Worm (Caenorhabditis elegans): ENCODE data around the gene F21F8.5.

F21F8.5 gene

ce11 chrV:8304461-8305195 is 38.5 kb upstream of the F21F8.5 start, which contains the start of gene W02D7.11:
W02D7.11 (minus strand) TSS chrV:8304511.
- TF ChIP-seq dpl-1 (GFP tag; optimal IDR thresholded peaks at IDR 0.05) (no peak), T26A8.4 (GFP tag; IDR thresholded peaks at IDR 0.05) (no peak), dve-1 (tag; optimal IDR thresholded peaks at IDR 0.05; ENCODE audit: insufficient read depth) (peak; percentile 5), R02D3.7 (tag; optimal IDR thresholded peaks at IDR 0.05) (no peak), hmg-1.1 (GFP tag; IDR thresholded peaks at IDR 0.05) (no peak), jun-1 (tag; optimal IDR thresholded peaks at IDR 0.05) (no peak), attf-4 (tag; optimal IDR thresholded peaks at IDR 0.05) (no peak), php-3 (GFP tag; IDR thresholded peaks at IDR 0.05) (no peak), daf-16 (GFP tag; optimal IDR thresholded peaks at IDR 0.05) (no peak), daf-16 (tag; optimal IDR thresholded peaks at IDR 0.05) (peak; percentile 66), duxl-1 (tag; optimal IDR thresholded peaks at IDR 0.05; ENCODE audit: poor library complexity) (no peak)

ce11 chrV:8302522-8302921 is 36.4 kb upstream of the F21F8.5 start, which contains the start of gene sel-9:
sel-9 (minus strand) TSS chrV:8302580.
- TF ChIP-seq daf-16 (GFP tag; optimal IDR thresholded peaks at IDR 0.05) (no peak), daf-16 (tag; optimal IDR thresholded peaks at IDR 0.05) (peak; percentile 27), T20F7.1 (GFP tag; optimal IDR thresholded peaks at IDR 0.05) (peak; percentile 97), aha-1 (tag) (peak; percentile 67), dve-1 (tag; optimal IDR thresholded peaks at IDR 0.05; ENCODE audit: insufficient read depth) (peak; percentile 37), mep-1 (tag; optimal IDR thresholded peaks at IDR 0.05) (peak; percentile 45), nhr-28 (tag; optimal IDR thresholded peaks at IDR 0.05) (no peak), dpl-1 (GFP tag; optimal IDR thresholded peaks at IDR 0.05) (peak; percentile 89), unc-39 (tag; optimal IDR thresholded peaks at IDR 0.05) (no peak), hlh-30 (tag; optimal IDR thresholded peaks at IDR 0.05; ENCODE audit: insufficient read depth) (peak; percentile 38), lim-7 (GFP tag; IDR thresholded peaks at IDR 0.05) (no peak), php-3 (GFP tag; IDR thresholded peaks at IDR 0.05) (no peak), nhr-77 (tag; optimal IDR thresholded peaks at IDR 0.05) (no peak)

ce11 chrV:8300935-8301535 is 34.9 kb upstream of the F21F8.5 start, which contains the start of gene W02D7.6:
W02D7.6 (minus strand) TSS chrV:8301507.
- TF ChIP-seq dve-1 (tag; optimal IDR thresholded peaks at IDR 0.05; ENCODE audit: insufficient read depth) (peak; percentile 20), dpl-1 (GFP tag; optimal IDR thresholded peaks at IDR 0.05) (peak; percentile 31), nhr-102 (tag; optimal IDR thresholded peaks at IDR 0.05) (peak; percentile 26), mes-2 (tag; optimal IDR thresholded peaks at IDR 0.05; ENCODE audit: poor library complexity, severe bottlenecking) (peak; percentile 48), hlh-30 (tag; optimal IDR thresholded peaks at IDR 0.05; ENCODE audit: insufficient read depth) (peak; percentile 35), zip-11 (GFP tag; IDR thresholded peaks at IDR 0.05) (no peak), duxl-1 (tag; optimal IDR thresholded peaks at IDR 0.05; ENCODE audit: poor library complexity) (peak; percentile 44), mdl-1 (tag; optimal IDR thresholded peaks at IDR 0.05) (peak in 1 of 2 experiments; percentile 17), fos-1 (tag; optimal IDR thresholded peaks at IDR 0.05) (no peak), T20F7.1 (GFP tag; optimal IDR thresholded peaks at IDR 0.05) (peak; percentile 75), daf-16 (GFP tag; optimal IDR thresholded peaks at IDR 0.05) (peak in 1 of 2 experiments; percentile 10), daf-16 (tag; optimal IDR thresholded peaks at IDR 0.05) (no peak), jun-1 (tag; optimal IDR thresholded peaks at IDR 0.05) (no peak), nhr-111 (GFP tag; optimal IDR thresholded peaks at IDR 0.05) (peak; percentile 7), lsy-2 (tag; optimal IDR thresholded peaks at IDR 0.05) (peak in 1 of 2 experiments; percentile 30), F44E2.7 (GFP tag; IDR thresholded peaks at IDR 0.05) (0 out of 2 replicates have a peak, but pooled peaks have one; percentile 20), lin-15B (tag; optimal IDR thresholded peaks at IDR 0.05) (no peak), ama-1 (optimal IDR thresholded peaks at IDR 0.05) (peak; percentile 80)

- TF ChIP-seq mxl-3 (GFP tag; optimal IDR thresholded peaks at IDR 0.05) (no peak), hif-1 (tag; optimal IDR thresholded peaks at IDR 0.05) (no peak), fos-1 (tag; optimal IDR thresholded peaks at IDR 0.05) (no peak), madf-9 (GFP tag; conservative IDR thresholded peaks at IDR 0.05) (no peak), ces-1 (GFP tag; optimal IDR thresholded peaks at IDR 0.05) (no peak), unc-62 (GFP tag; optimal IDR thresholded peaks at IDR 0.05 in 1 of 2) (no peak), unc-62 (tag; optimal IDR thresholded peaks at IDR 0.05) (no peak), egl-43 (GFP tag; IDR thresholded peaks at IDR 0.05) (no peak), nhr-11 (tag; optimal IDR thresholded peaks at IDR 0.05) (no peak), nhr-237 (tag; optimal IDR thresholded peaks at IDR 0.05) (no peak), D1046.2 (GFP tag; IDR thresholded peaks at IDR 0.05) (no peak), lin-1 (GFP tag; IDR thresholded peaks at IDR 0.05) (no peak), zag-1 (tag; optimal IDR thresholded peaks at IDR 0.05) (no peak), ceh-20 (GFP tag; IDR thresholded peaks at IDR 0.05) (no peak)
Observed at ce11 chrV:8299191-8299854, 33.2 kb upstream of the F21F8.5 start, which contains the start of gene W02D7.5. W02D7.5 (minus strand) TSS chrV:8299241.

All from whole organism, L4 larva.